Fruit fly (Drosophila melanogaster): Measurements from ENCODE around the gene CG8010.
A peak's percentile ranks its signal among the peaks of the same experiment; 100 is the strongest.

Gene CG8010

DNA sequence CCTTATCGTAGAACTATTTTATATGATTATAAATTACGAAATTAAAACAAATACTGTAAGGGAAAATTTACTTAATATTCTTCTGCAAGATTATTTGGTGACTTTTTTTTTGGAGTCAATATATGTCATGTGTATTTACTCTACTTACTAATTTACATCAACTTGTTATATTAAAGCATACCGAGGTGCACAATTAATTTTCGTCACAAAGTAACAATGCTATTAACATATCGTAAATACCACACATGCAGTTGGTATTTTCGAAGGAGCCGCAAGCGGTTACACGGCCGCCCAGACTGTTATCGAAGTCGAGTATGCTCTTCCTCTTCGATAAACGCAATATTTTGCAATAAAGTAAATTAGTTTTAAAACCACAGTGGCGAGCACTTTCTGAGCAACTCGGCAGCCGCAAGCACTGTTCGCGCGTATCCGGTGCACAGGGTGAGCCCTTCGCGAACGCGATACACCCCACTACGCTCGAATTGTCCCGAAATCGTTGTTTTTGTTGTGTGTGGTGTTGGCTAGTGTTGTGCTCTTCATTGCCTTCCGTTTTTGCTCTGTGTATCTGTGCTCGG lies 7.1 kb downstream of the CG8010 start, which contains the start of gene Vav (continued):
- no peak for TF ChIP-seq CG3995 (GFP tag; optimal IDR thresholded peaks at IDR 0.05)
- TF ChIP-seq gfzf (GFP tag; optimal IDR thresholded peaks at IDR 0.05) = peak; percentile 72
- TF ChIP-seq maf-S (GFP tag; optimal IDR thresholded peaks at IDR 0.05) = no peak
- TF ChIP-seq chn (GFP tag; optimal IDR thresholded peaks at IDR 0.05) = no peak
- no peak for TF ChIP-seq Dip2 (GFP tag; IDR thresholded peaks at IDR 0.05)
- TF ChIP-seq CG30020 (tag; optimal IDR thresholded peaks at IDR 0.05) = no peak
- peak; percentile 37 for TF ChIP-seq Deaf1 (tag; optimal IDR thresholded peaks at IDR 0.05)
- no peak for TF ChIP-seq ssp (GFP tag; IDR thresholded peaks at IDR 0.05)
- TF ChIP-seq CG3281 (GFP tag; optimal IDR thresholded peaks at IDR 0.05) = no peak
- TF ChIP-seq tio (GFP tag; optimal IDR thresholded peaks at IDR 0.05) = no peak
- peak; percentile 48 for TF ChIP-seq pzg (GFP tag; optimal IDR thresholded peaks at IDR 0.05)
- TF ChIP-seq CG6854 (GFP tag; optimal IDR thresholded peaks at IDR 0.05) = peak; percentile 1
- no peak for TF ChIP-seq eyg (GFP tag; optimal IDR thresholded peaks at IDR 0.05)
- no peak for TF ChIP-seq mam (GFP tag; optimal IDR thresholded peaks at IDR 0.05)
- TF ChIP-seq Bteb2 (GFP tag; optimal IDR thresholded peaks at IDR 0.05) = no peak
- TF ChIP-seq CrebB (tag; optimal IDR thresholded peaks at IDR 0.05) = peak; percentile 40
- TF ChIP-seq MTF-1 (GFP tag; optimal IDR thresholded peaks at IDR 0.05; ENCODE audit: borderline replicate concordance) = peak; percentile 34
- no peak for TF ChIP-seq CG1832 (GFP tag; optimal IDR thresholded peaks at IDR 0.05)
- TF ChIP-seq hth (optimal IDR thresholded peaks at IDR 0.05) = no peak
- TF ChIP-seq CG6791 (GFP tag; IDR thresholded peaks at IDR 0.05; ENCODE audit: partially characterized antibody) = 0 out of 3 replicates have a peak, but pooled peaks have one; percentile 15
- no peak for TF ChIP-seq CG12219 (GFP tag; optimal IDR thresholded peaks at IDR 0.05)
- no peak for TF ChIP-seq ERR (GFP tag; optimal IDR thresholded peaks at IDR 0.05)
- no peak for TF ChIP-seq disco-r (GFP tag; optimal IDR thresholded peaks at IDR 0.05)
- TF ChIP-seq CG10959 (GFP tag; IDR thresholded peaks at IDR 0.05) = no peak
- no peak for TF ChIP-seq CG2120 (GFP tag; optimal IDR thresholded peaks at IDR 0.05)
- TF ChIP-seq Vsx1 (GFP tag; optimal IDR thresholded peaks at IDR 0.05) = no peak
- TF ChIP-seq MBD-R2 (GFP tag; IDR thresholded peaks at IDR 0.05) = peak; percentile 68
- no peak for TF ChIP-seq seq (GFP tag; IDR thresholded peaks at IDR 0.05)
- no peak for TF ChIP-seq Dek (tag; optimal IDR thresholded peaks at IDR 0.05)
- peak; percentile 10 for TF ChIP-seq Sry-δ (GFP tag; optimal IDR thresholded peaks at IDR 0.05)
- TF ChIP-seq wor (GFP tag; IDR thresholded peaks at IDR 0.05) = no peak
- TF ChIP-seq CG10267 (tag; optimal IDR thresholded peaks at IDR 0.05) = no peak
- TF ChIP-seq danr (GFP tag; IDR thresholded peaks at IDR 0.05) = no peak
- TF ChIP-seq salm (tag; optimal IDR thresholded peaks at IDR 0.05) = no peak
- TF ChIP-seq sna (GFP tag; IDR thresholded peaks at IDR 0.05; ENCODE audit: partially characterized antibody) = peak; percentile 50
- no peak for TF ChIP-seq ap (GFP tag; IDR thresholded peaks at IDR 0.05)
- TF ChIP-seq pros (GFP tag; optimal IDR thresholded peaks at IDR 0.05) = no peak
- TF ChIP-seq trem (tag; optimal IDR thresholded peaks at IDR 0.05) = no peak
- no peak for TF ChIP-seq chm (GFP tag; IDR thresholded peaks at IDR 0.05)
- TF ChIP-seq CG4854 (GFP tag; optimal IDR thresholded peaks at IDR 0.05) = no peak
- TF ChIP-seq Dp (GFP tag; optimal IDR thresholded peaks at IDR 0.05) = peak; percentile 9
- TF ChIP-seq CTCF (GFP tag; optimal IDR thresholded peaks at IDR 0.05) = peak; percentile 68
- TF ChIP-seq CG17612 (GFP tag; IDR thresholded peaks at IDR 0.05) = no peak
- peak; percentile 47 for TF ChIP-seq Scr (GFP tag; IDR thresholded peaks at IDR 0.05; ENCODE audit: partially characterized antibody)
- no peak for TF ChIP-seq gce (GFP tag; IDR thresholded peaks at IDR 0.05)
- TF ChIP-seq luna (GFP tag; optimal IDR thresholded peaks at IDR 0.05) = no peak
- TF ChIP-seq CG12744 (GFP tag; optimal IDR thresholded peaks at IDR 0.05) = no peak
- TF ChIP-seq CG10209 (GFP tag; optimal IDR thresholded peaks at IDR 0.05) = no peak
- no peak for TF ChIP-seq twi (tag; optimal IDR thresholded peaks at IDR 0.05)
- TF ChIP-seq ato (GFP tag; IDR thresholded peaks at IDR 0.05; ENCODE audit: partially characterized antibody) = peak; percentile 40; the same call in 1 of the 2 replicates
- peak; percentile 52 for TF ChIP-seq odd (GFP tag; optimal IDR thresholded peaks at IDR 0.05)
- no peak for TF ChIP-seq ase (GFP tag; IDR thresholded peaks at IDR 0.05)
